Comparison of ENCODE assay signal across 3 fruit fly cellular contexts in the genomic region with DNA sequence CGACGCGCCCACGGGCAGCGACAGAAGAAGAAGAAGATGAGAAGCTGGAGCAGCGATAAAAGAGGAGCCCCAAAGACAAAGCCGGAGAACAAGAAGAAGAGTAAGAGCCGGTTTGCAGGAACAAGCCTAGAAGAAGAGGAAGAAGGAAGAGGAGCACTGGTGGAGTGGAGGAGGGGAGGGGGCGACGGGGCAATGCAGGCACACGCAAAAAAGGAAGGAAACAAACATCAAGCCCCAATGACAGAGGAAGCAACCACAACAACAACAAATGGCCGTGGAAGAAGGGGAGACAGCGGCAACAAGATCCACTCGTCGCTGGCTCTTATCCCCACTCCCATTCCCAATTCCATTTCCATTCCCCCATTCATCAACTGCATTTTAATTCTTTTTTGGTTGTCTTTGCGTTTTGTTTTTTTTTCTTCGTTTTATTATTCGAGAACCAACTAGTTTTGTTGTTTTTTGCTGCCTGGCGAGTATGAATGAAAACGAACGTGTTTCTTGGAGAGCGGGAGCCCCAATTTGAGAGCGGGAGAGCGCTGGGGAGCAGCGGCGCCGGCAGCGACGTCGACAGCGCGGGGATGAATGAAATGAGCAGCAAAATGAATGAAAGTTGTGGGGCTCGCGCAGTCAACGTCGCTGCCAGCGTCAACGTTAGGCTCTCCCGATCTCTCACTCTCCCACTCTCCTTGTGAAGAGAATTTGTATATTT.
TF ChIP-seq lines count a peak whose summit lies in the region.

No protein-coding gene starts in this region.

TF ChIP-seq in whole organism, embryonic, 481 proteins besides CTCF, POLR2A, EP300 and RAD21 (continued from another document and continues in another):
- no peak for TF ChIP-seq ham (GFP tag; IDR thresholded peaks at IDR 0.05; lab: Robert Waterston, UW)
- no peak for TF ChIP-seq gsb-n (tag; optimal IDR thresholded peaks at IDR 0.05; lab: Kevin White, UChicago)
- no peak for TF ChIP-seq bowl (GFP tag; IDR thresholded peaks at IDR 0.05; lab: Robert Waterston, UW)
- TF ChIP-seq CG14014 (GFP tag; IDR thresholded peaks at IDR 0.05; lab: Robert Waterston, UW): no peak
- TF ChIP-seq D19A (tag; optimal IDR thresholded peaks at IDR 0.05; lab: Kevin White, UChicago): no peak
- TF ChIP-seq CG12104 (GFP tag; optimal IDR thresholded peaks at IDR 0.05; lab: Kevin White, UChicago): no peak
- TF ChIP-seq CG4360 (GFP tag; IDR thresholded peaks at IDR 0.05; lab: Robert Waterston, UW): peak; percentile 73
- no peak for TF ChIP-seq phol (tag; optimal IDR thresholded peaks at IDR 0.05; lab: Kevin White, UChicago)
- TF ChIP-seq Bgb (GFP tag; IDR thresholded peaks at IDR 0.05; lab: Robert Waterston, UW; ENCODE audit: partially characterized antibody): no peak
- no peak for TF ChIP-seq tio (GFP tag; optimal IDR thresholded peaks at IDR 0.05; lab: Kevin White, UChicago)
- TF ChIP-seq btn (GFP tag; optimal IDR thresholded peaks at IDR 0.05; lab: Kevin White, UChicago): no peak
- no peak for TF ChIP-seq Fer3 (tag; optimal IDR thresholded peaks at IDR 0.05; lab: Kevin White, UChicago)
- TF ChIP-seq Mes4 (GFP tag; optimal IDR thresholded peaks at IDR 0.05; lab: Kevin White, UChicago): no peak
- no peak for TF ChIP-seq CrebB (tag; optimal IDR thresholded peaks at IDR 0.05; lab: Kevin White, UChicago)
- TF ChIP-seq CG4820 (GFP tag; optimal IDR thresholded peaks at IDR 0.05; lab: Kevin White, UChicago): no peak
- peak; percentile 22 for TF ChIP-seq CG7745 (tag; optimal IDR thresholded peaks at IDR 0.05; lab: Kevin White, UChicago)
- TF ChIP-seq CG6854 (GFP tag; optimal IDR thresholded peaks at IDR 0.05; lab: Kevin White, UChicago): no peak
- TF ChIP-seq nom (GFP tag; optimal IDR thresholded peaks at IDR 0.05; lab: Kevin White, UChicago): peak; percentile 99
- no peak for TF ChIP-seq CG16815 (GFP tag; optimal IDR thresholded peaks at IDR 0.05; lab: Kevin White, UChicago)
- TF ChIP-seq bsh (GFP tag; optimal IDR thresholded peaks at IDR 0.05; lab: Kevin White, UChicago): peak in 1 of 2 experiments; percentile 99
- no peak for TF ChIP-seq dati (GFP tag; IDR thresholded peaks at IDR 0.05; lab: Robert Waterston, UW)
- TF ChIP-seq sim (GFP tag; IDR thresholded peaks at IDR 0.05; lab: Robert Waterston, UW): no peak
- no peak for TF ChIP-seq D19B (GFP tag; optimal IDR thresholded peaks at IDR 0.05; lab: Kevin White, UChicago)
- no peak for TF ChIP-seq CG10209 (GFP tag; optimal IDR thresholded peaks at IDR 0.05; lab: Kevin White, UChicago)
- TF ChIP-seq pum (GFP tag; optimal IDR thresholded peaks at IDR 0.05; lab: Kevin White, UChicago): no peak
- no peak for TF ChIP-seq BtbVII (GFP tag; optimal IDR thresholded peaks at IDR 0.05; lab: Kevin White, UChicago)
- TF ChIP-seq Mad (GFP tag; optimal IDR thresholded peaks at IDR 0.05; lab: Kevin White, UChicago): no peak
- TF ChIP-seq CG1529 (GFP tag; optimal IDR thresholded peaks at IDR 0.05; lab: Kevin White, UChicago): no peak
- no peak for TF ChIP-seq Ets65A (GFP tag; lab: Kevin White, UChicago)
- TF ChIP-seq corto (GFP tag; optimal IDR thresholded peaks at IDR 0.05; lab: Kevin White, UChicago): peak; percentile 41
- peak; percentile 98 for TF ChIP-seq Blimp-1 (GFP tag; optimal IDR thresholded peaks at IDR 0.05; lab: Kevin White, UChicago)
- TF ChIP-seq CG4854 (GFP tag; optimal IDR thresholded peaks at IDR 0.05; lab: Kevin White, UChicago): no peak
- no peak for TF ChIP-seq Ravus (GFP tag; IDR thresholded peaks at IDR 0.05; lab: Robert Waterston, UW)
- TF ChIP-seq CG43689 (GFP tag; IDR thresholded peaks at IDR 0.05; lab: Robert Waterston, UW): no peak
- TF ChIP-seq pho (GFP tag; optimal IDR thresholded peaks at IDR 0.05; lab: Kevin White, UChicago): no peak
- TF ChIP-seq pb (GFP tag; optimal IDR thresholded peaks at IDR 0.05; lab: Kevin White, UChicago): no peak
- no peak for TF ChIP-seq CG2875 (GFP tag; optimal IDR thresholded peaks at IDR 0.05; lab: Kevin White, UChicago)
- no peak for TF ChIP-seq sob (GFP tag; IDR thresholded peaks at IDR 0.05; lab: Robert Waterston, UW)
- TF ChIP-seq CG2120 (GFP tag; optimal IDR thresholded peaks at IDR 0.05; lab: Kevin White, UChicago): no peak
- TF ChIP-seq slou (GFP tag; optimal IDR thresholded peaks at IDR 0.05; lab: Kevin White, UChicago): no peak
- TF ChIP-seq yki (optimal IDR thresholded peaks at IDR 0.05; lab: Kevin White, UChicago): peak; percentile 64
- TF ChIP-seq Elba2 (GFP tag; optimal IDR thresholded peaks at IDR 0.05; lab: Kevin White, UChicago): no peak
- TF ChIP-seq Adf1 (GFP tag; IDR thresholded peaks at IDR 0.05; lab: Robert Waterston, UW): peak; percentile 98
- peak in 1 of 2 experiments; percentile 30 for TF ChIP-seq Hr51 (GFP tag; optimal IDR thresholded peaks at IDR 0.05; lab: Kevin White, UChicago)

TF ChIP-seq in whole organism, prepupa, 60 proteins besides CTCF, POLR2A, EP300 and RAD21 (continued from another document):
- peak; percentile 96 for TF ChIP-seq CG6276 (GFP tag; optimal IDR thresholded peaks at IDR 0.05; lab: Kevin White, UChicago)
- TF ChIP-seq Ets96B (tag; optimal IDR thresholded peaks at IDR 0.05; lab: Kevin White, UChicago): peak; percentile 76
- TF ChIP-seq ss (GFP tag; optimal IDR thresholded peaks at IDR 0.05; lab: Kevin White, UChicago): peak; percentile 98 to 99
- TF ChIP-seq CG3032 (tag; optimal IDR thresholded peaks at IDR 0.05; lab: Kevin White, UChicago): peak; percentile 67
- TF ChIP-seq CG32006 (GFP tag; optimal IDR thresholded peaks at IDR 0.05; lab: Kevin White, UChicago): peak; percentile 53
- TF ChIP-seq CG31627 (GFP tag; optimal IDR thresholded peaks at IDR 0.05; lab: Kevin White, UChicago): no peak
- peak; percentile 4 for TF ChIP-seq Met (GFP tag; optimal IDR thresholded peaks at IDR 0.05; lab: Kevin White, UChicago)
- TF ChIP-seq CG11294 (GFP tag; IDR thresholded peaks at IDR 0.05; lab: Robert Waterston, UW): peak; percentile 61; the same call in 1 of the 2 replicates
- peak; percentile 61 for TF ChIP-seq Sox14 (GFP tag; optimal IDR thresholded peaks at IDR 0.05; lab: Kevin White, UChicago)
- peak; percentile 64 for TF ChIP-seq fd85E (GFP tag; optimal IDR thresholded peaks at IDR 0.05; lab: Kevin White, UChicago)
- peak; percentile 46 for TF ChIP-seq CG6792 (GFP tag; optimal IDR thresholded peaks at IDR 0.05; lab: Kevin White, UChicago)
- TF ChIP-seq dsx (GFP tag; optimal IDR thresholded peaks at IDR 0.05; lab: Kevin White, UChicago; ENCODE audit: poor library complexity, severe bottlenecking): peak; percentile 45
- peak; percentile 97 for TF ChIP-seq CG6808 (GFP tag; optimal IDR thresholded peaks at IDR 0.05; lab: Kevin White, UChicago)
- no peak for TF ChIP-seq Hr39 (GFP tag; optimal IDR thresholded peaks at IDR 0.05; lab: Kevin White, UChicago)
- peak; percentile 97 for TF ChIP-seq Blimp-1 (GFP tag; optimal IDR thresholded peaks at IDR 0.05; lab: Kevin White, UChicago)
- no peak for TF ChIP-seq Hr4 (GFP tag; optimal IDR thresholded peaks at IDR 0.05; lab: Kevin White, UChicago)
- TF ChIP-seq CG34406 (GFP tag; optimal IDR thresholded peaks at IDR 0.05; lab: Kevin White, UChicago): peak; percentile 61
- peak; percentile 98 for TF ChIP-seq CG6163 (GFP tag; IDR thresholded peaks at IDR 0.05; lab: Robert Waterston, UW)
- peak; percentile 73 for TF ChIP-seq svp (GFP tag; lab: Kevin White, UChicago)
- peak; percentile 82 for TF ChIP-seq vri (GFP tag; optimal IDR thresholded peaks at IDR 0.05; lab: Kevin White, UChicago)
- peak; percentile 94 for TF ChIP-seq CG6854 (GFP tag; optimal IDR thresholded peaks at IDR 0.05; lab: Kevin White, UChicago)
- TF ChIP-seq salr (GFP tag; optimal IDR thresholded peaks at IDR 0.05; lab: Kevin White, UChicago): peak; percentile 84 to 90
- TF ChIP-seq pdm3 (GFP tag; optimal IDR thresholded peaks at IDR 0.05; lab: Kevin White, UChicago): peak; percentile 80
- peak; percentile 78 for TF ChIP-seq Gug (GFP tag; IDR thresholded peaks at IDR 0.05; lab: Robert Waterston, UW)
- no peak for TF ChIP-seq Smox (GFP tag; optimal IDR thresholded peaks at IDR 0.05; lab: Kevin White, UChicago)
- TF ChIP-seq CG3919 (GFP tag; optimal IDR thresholded peaks at IDR 0.05; lab: Kevin White, UChicago): peak; percentile 72
- peak; percentile 79 for TF ChIP-seq Eip75B (GFP tag; optimal IDR thresholded peaks at IDR 0.05; lab: Kevin White, UChicago)
- peak; percentile 29 for TF ChIP-seq acj6 (GFP tag; optimal IDR thresholded peaks at IDR 0.05; lab: Kevin White, UChicago)
- TF ChIP-seq Ets21C (GFP tag; optimal IDR thresholded peaks at IDR 0.05; lab: Kevin White, UChicago): no peak
- TF ChIP-seq cyc (GFP tag; optimal IDR thresholded peaks at IDR 0.05; lab: Kevin White, UChicago): no peak
- peak; percentile 87 for TF ChIP-seq CG11762 (GFP tag; optimal IDR thresholded peaks at IDR 0.05; lab: Kevin White, UChicago; ENCODE audit: insufficient read depth)
- TF ChIP-seq CG15336 (GFP tag; IDR thresholded peaks at IDR 0.05; lab: Robert Waterston, UW): peak; percentile 93
- TF ChIP-seq Eip93F (GFP tag; optimal IDR thresholded peaks at IDR 0.05; lab: Kevin White, UChicago): no peak
- TF ChIP-seq CG1621 (tag; optimal IDR thresholded peaks at IDR 0.05; lab: Kevin White, UChicago): peak; percentile 96
- no peak for TF ChIP-seq CG4318 (GFP tag; optimal IDR thresholded peaks at IDR 0.05; lab: Kevin White, UChicago)
- TF ChIP-seq Hr38 (GFP tag; optimal IDR thresholded peaks at IDR 0.05; lab: Kevin White, UChicago): no peak
- TF ChIP-seq CG10669 (GFP tag; optimal IDR thresholded peaks at IDR 0.05; lab: Kevin White, UChicago): peak; percentile 94
- TF ChIP-seq Eip78C (GFP tag; lab: Kevin White, UChicago): peak; percentile 88
- TF ChIP-seq CG16779 (tag; optimal IDR thresholded peaks at IDR 0.05; lab: Kevin White, UChicago): peak; percentile 98
- TF ChIP-seq OdsH (GFP tag; optimal IDR thresholded peaks at IDR 0.05; lab: Kevin White, UChicago): peak; percentile 65
- peak; percentile 98 for TF ChIP-seq spab (GFP tag; optimal IDR thresholded peaks at IDR 0.05; lab: Kevin White, UChicago)

TF ChIP-seq in whole organism, wandering third instar larva, 38 proteins besides CTCF, POLR2A, EP300 and RAD21 (continued from another document):
- TF ChIP-seq Abd-B (GFP tag; optimal IDR thresholded peaks at IDR 0.05; lab: Kevin White, UChicago) (no peak), jim (GFP tag; optimal IDR thresholded peaks at IDR 0.05; lab: Kevin White, UChicago) (peak; percentile 99), psq (GFP tag; optimal IDR thresholded peaks at IDR 0.05; lab: Kevin White, UChicago) (peak; percentile 98), Dif (GFP tag; optimal IDR thresholded peaks at IDR 0.05; lab: Kevin White, UChicago; ENCODE audit: partially characterized antibody) (peak; percentile 77), foxo (GFP tag; optimal IDR thresholded peaks at IDR 0.05; lab: Kevin White, UChicago) (peak in 1 of 2 experiments; percentile 4), dl (GFP tag; optimal IDR thresholded peaks at IDR 0.05; lab: Kevin White, UChicago; ENCODE audit: insufficient read depth in 1 of 2, partially characterized antibody in 2 of 2) (peak; percentile 52 to 82), HLH106 (tag; optimal IDR thresholded peaks at IDR 0.05; lab: Kevin White, UChicago) (no peak), CrebA (GFP tag; optimal IDR thresholded peaks at IDR 0.05; lab: Kevin White, UChicago; ENCODE audit: borderline replicate concordance) (peak; percentile 91)
